Fruit fly (Drosophila melanogaster) whole organism, embryonic: ENCODE measurements around the gene vsg.

Experiments used
- Blimp-1 ChIP-seq: fragments of 200-800 bp; sonication (Bioruptor generic); optimal IDR thresholded peaks from 3 replicates; lab custom pipeline; 2018; ENCODE audit warnings: missing biosample characterization, missing genetic modification characterization, mild to moderate bottlenecking, moderate library complexity, missing genetic modification reagents
- CG10959 ChIP-seq: fragments of 200-800 bp; sonication (Bioruptor generic); IDR thresholded peaks from 2 replicates; pipeline ENCODE4 v1.3.6; 2022; ENCODE audit warnings: missing biosample characterization, missing genetic modification characterization
- CG11247 ChIP-seq: fragments of 200-800 bp; sonication (Bioruptor generic); IDR thresholded peaks from 2 replicates; pipeline ENCODE4 v1.3.6; 2022; ENCODE audit warnings: missing biosample characterization, missing genetic modification characterization
- CG11560 ChIP-seq: fragments of 200-800 bp; sonication (Bioruptor generic); IDR thresholded peaks from 3 replicates; pipeline ENCODE4 v1.3.6; 2022; ENCODE audit warnings: missing biosample characterization, missing genetic modification characterization
- CG11723 ChIP-seq: fragments of 200-800 bp; sonication (Bioruptor generic); optimal IDR thresholded peaks from 2 replicates; lab custom pipeline; 2017; ENCODE audit warnings: missing biosample characterization, mild to moderate bottlenecking, missing genetic modification characterization
- CG12769 ChIP-seq: fragments of 200-800 bp; sonication (Bioruptor generic); optimal IDR thresholded peaks from 2 replicates; lab custom pipeline; 2019; ENCODE audit warnings: missing biosample characterization, mild to moderate bottlenecking, missing genetic modification characterization, moderate library complexity
- CG17361 ChIP-seq: fragments of 200-800 bp; sonication (Bioruptor generic); IDR thresholded peaks from 3 replicates; pipeline ENCODE4 v1.3.6; 2022; ENCODE audit warnings: missing biosample characterization, missing genetic modification characterization
- CG17912 ChIP-seq: fragments of 200-800 bp; sonication (Bioruptor generic); optimal IDR thresholded peaks from 2 replicates; lab custom pipeline; 2018; ENCODE audit warnings: missing biosample characterization, mild to moderate bottlenecking, missing genetic modification characterization
- CG3281 ChIP-seq: fragments of 200-800 bp; sonication (Bioruptor generic); optimal IDR thresholded peaks from 3 replicates; lab custom pipeline; 2017; ENCODE audit warnings: missing biosample characterization, mild to moderate bottlenecking, missing genetic modification characterization
- CG4360 ChIP-seq: fragments of 200-800 bp; sonication (Bioruptor generic); IDR thresholded peaks from 2 replicates; pipeline ENCODE4 v1.3.6; 2022; ENCODE audit warnings: missing biosample characterization, missing genetic modification characterization
- CG4617 ChIP-seq: fragments of 200-800 bp; sonication (Bioruptor generic); optimal IDR thresholded peaks from 3 replicates; lab custom pipeline; 2016; ENCODE audit warnings: missing biosample characterization, missing genetic modification characterization, borderline replicate concordance
- CG4854 ChIP-seq: fragments of 200-800 bp; sonication (Bioruptor generic); optimal IDR thresholded peaks from 2 replicates; lab custom pipeline; 2016; ENCODE audit warnings: missing biosample characterization, missing genetic modification characterization, inconsistent platforms
- CG7745 ChIP-seq: fragments of 200-800 bp; sonication (Bioruptor generic); optimal IDR thresholded peaks from 2 replicates; lab custom pipeline; 2018; ENCODE audit warnings: missing biosample characterization, mild to moderate bottlenecking, missing genetic modification characterization, moderate library complexity
- CG7839 ChIP-seq: fragments of 200-800 bp; sonication (Bioruptor generic); optimal IDR thresholded peaks from 3 replicates; lab custom pipeline; 2018; ENCODE audit warnings: missing biosample characterization, mild to moderate bottlenecking, missing genetic modification characterization, moderate library complexity
- CG7928 ChIP-seq: fragments of 200-800 bp; sonication (Bioruptor generic); optimal IDR thresholded peaks from 2 replicates; lab custom pipeline; 2017; ENCODE audit warnings: missing biosample characterization, mild to moderate bottlenecking, missing genetic modification characterization
- CG7963 ChIP-seq: fragments of 200-800 bp; sonication (Bioruptor generic); IDR thresholded peaks from 3 replicates; pipeline ENCODE4 v1.3.6; 2022; ENCODE audit warnings: missing biosample characterization, missing genetic modification characterization; ENCODE audit not compliant: partially characterized antibody
- CG9932 ChIP-seq: fragments of 200-800 bp; sonication (Bioruptor generic); IDR thresholded peaks from 2 replicates; pipeline ENCODE4 v1.3.6; 2022; ENCODE audit warnings: missing biosample characterization, missing genetic modification characterization
- Chrac-16 ChIP-seq: fragments of 200-800 bp; sonication (Bioruptor generic); optimal IDR thresholded peaks from 3 replicates; lab custom pipeline; 2016; ENCODE audit warnings: missing biosample characterization, missing genetic modification characterization
- CrebB ChIP-seq: fragments of 200-800 bp; sonication (Bioruptor generic); optimal IDR thresholded peaks from 3 replicates; lab custom pipeline; 2018; ENCODE audit warnings: missing biosample characterization, mild to moderate bottlenecking, missing genetic modification characterization
- Drgx ChIP-seq: fragments of 200-800 bp; sonication (Bioruptor generic); IDR thresholded peaks from 2 replicates; pipeline ENCODE4 v1.3.6; 2022; ENCODE audit warnings: missing biosample characterization, missing genetic modification characterization
- GATAe ChIP-seq: fragments of 200-800 bp; sonication (Bioruptor generic); conservative IDR thresholded peaks from 2 replicates; pipeline ENCODE4 v1.3.6; 2022; ENCODE audit warnings: missing biosample characterization, missing genetic modification characterization
- HLH54F ChIP-seq: fragments of 200-800 bp; sonication (Bioruptor generic); optimal IDR thresholded peaks from 3 replicates; lab custom pipeline; 2016; ENCODE audit warnings: missing biosample characterization, missing genetic modification characterization
- Hr51 ChIP-seq, 2 experiments: fragments of 200-800 bp; sonication (Bioruptor generic); optimal IDR thresholded peaks; 2 replicates in 1 of 2; 3 replicates in 1 of 2; lab custom pipeline; 2016 to 2018; ENCODE audit warnings: missing biosample characterization in 2 of 2, missing genetic modification characterization in 2 of 2, mild to moderate bottlenecking in 1 of 2, moderate library complexity in 1 of 2
- Lhr ChIP-seq: fragments of 200-800 bp; sonication (Bioruptor generic); optimal IDR thresholded peaks from 3 replicates; lab custom pipeline; 2017; ENCODE audit warnings: mild to moderate bottlenecking, missing biosample characterization, missing genetic modification reagents, missing genetic modification characterization
- Lpt ChIP-seq: fragments of >200 bp; optimal IDR thresholded peaks from 2 replicates; lab custom pipeline; 2018; ENCODE audit warnings: missing biosample characterization, missing genetic modification characterization
- Med ChIP-seq: fragments of 200-800 bp; sonication (Bioruptor generic); peaks from one replicate; lab custom pipeline; 2016; ENCODE audit warnings: missing biosample characterization, missing genetic modification characterization, mild to moderate bottlenecking, inconsistent platforms, moderate library complexity
- Myb ChIP-seq: fragments of 200-800 bp; sonication (Bioruptor generic); optimal IDR thresholded peaks from 2 replicates; lab custom pipeline; 2016; ENCODE audit warnings: missing biosample characterization, missing genetic modification characterization
- Ptx1 ChIP-seq: fragments of 200-800 bp; sonication (Bioruptor generic); IDR thresholded peaks from 2 replicates; pipeline ENCODE4 v1.3.6; 2022; ENCODE audit warnings: missing biosample characterization, missing genetic modification characterization
- Ravus ChIP-seq: fragments of 200-800 bp; sonication (Bioruptor generic); IDR thresholded peaks from 2 replicates; pipeline ENCODE4 v1.3.6; 2022; ENCODE audit warnings: missing biosample characterization, missing genetic modification characterization
- Sox102F ChIP-seq: fragments of 200-800 bp; sonication (Bioruptor generic); optimal IDR thresholded peaks from 2 replicates; lab custom pipeline; 2018; ENCODE audit warnings: missing biosample characterization, mild to moderate bottlenecking, missing genetic modification characterization, moderate library complexity
- Xbp1 ChIP-seq: fragments of 200-800 bp; sonication (Bioruptor generic); optimal IDR thresholded peaks from 3 replicates; lab custom pipeline; 2016; ENCODE audit warnings: missing biosample characterization, mild to moderate bottlenecking, missing genetic modification characterization
- bowl ChIP-seq: fragments of 200-800 bp; sonication (Bioruptor generic); IDR thresholded peaks from 2 replicates; pipeline ENCODE4 v1.3.6; 2022; ENCODE audit warnings: missing biosample characterization, missing genetic modification characterization
- caup ChIP-seq: fragments of 200-800 bp; sonication (Bioruptor generic); optimal IDR thresholded peaks from 3 replicates; lab custom pipeline; 2017; ENCODE audit warnings: missing biosample characterization, mild to moderate bottlenecking, missing genetic modification characterization, moderate library complexity; ENCODE audit not compliant: severe bottlenecking
- crol ChIP-seq: fragments of 200-800 bp; sonication (Bioruptor generic); IDR thresholded peaks from 2 replicates; pipeline ENCODE4 v1.3.6; 2022; ENCODE audit warnings: missing biosample characterization, missing genetic modification characterization
- cwo ChIP-seq: fragments of 200-800 bp; sonication (Bioruptor generic); optimal IDR thresholded peaks from 3 replicates; lab custom pipeline; 2017; ENCODE audit warnings: missing biosample characterization, missing genetic modification characterization, mild to moderate bottlenecking, moderate library complexity, missing genetic modification reagents
- dmrt99B ChIP-seq: fragments of 200-800 bp; sonication (Bioruptor generic); optimal IDR thresholded peaks from 2 replicates; lab custom pipeline; 2018; ENCODE audit warnings: missing biosample characterization, mild to moderate bottlenecking, missing genetic modification characterization, moderate library complexity
- gce ChIP-seq: fragments of 200-800 bp; sonication (Bioruptor generic); IDR thresholded peaks from 3 replicates; pipeline ENCODE4 v1.3.6; 2022; ENCODE audit warnings: missing biosample characterization, missing genetic modification characterization
- gem ChIP-seq: fragments of 200-800 bp; sonication (Bioruptor generic); optimal IDR thresholded peaks from 2 replicates; lab custom pipeline; 2019; ENCODE audit warnings: missing biosample characterization, mild to moderate bottlenecking, missing genetic modification characterization, moderate library complexity
- gro ChIP-seq: fragments of 200-800 bp; sonication (Bioruptor generic); optimal IDR thresholded peaks from 2 replicates; lab custom pipeline; 2016; ENCODE audit warnings: missing biosample characterization, missing genetic modification characterization
- kah ChIP-seq: fragments of 200-800 bp; sonication (Bioruptor generic); optimal IDR thresholded peaks from 2 replicates; lab custom pipeline; 2018; ENCODE audit warnings: missing biosample characterization, mild to moderate bottlenecking, missing genetic modification characterization
- kni ChIP-seq: fragments of 200-800 bp; sonication (Bioruptor generic); optimal IDR thresholded peaks from 3 replicates; lab custom pipeline; 2017; ENCODE audit warnings: mild to moderate bottlenecking, missing biosample characterization, missing genetic modification reagents, missing genetic modification characterization
- lov ChIP-seq, 2 experiments: fragments of 200-800 bp in 1 of 2; fragments of >200 bp in 1 of 2; sonication (Bioruptor generic) in 1 of 2; IDR thresholded peaks in 1 of 2; optimal IDR thresholded peaks in 1 of 2; 2 replicates in 1 of 2; 3 replicates in 1 of 2; pipeline versions ENCODE4 v1.3.6 to Lab custom; 2017 to 2022; ENCODE audit warnings: missing biosample characterization in 1 of 2, missing genetic modification characterization in 1 of 2
- prd ChIP-seq, 3 experiments: fragments of >200 bp in 2 of 3; fragments of 200-800 bp in 1 of 3; sonication (Bioruptor generic) in 1 of 3; optimal IDR thresholded peaks in 2 of 3; IDR thresholded peaks in 1 of 3; 2 replicates in 2 of 3; 3 replicates in 1 of 3; pipeline versions ENCODE4 v1.3.6 to Lab custom; 2017 to 2022; ENCODE audit warnings: missing biosample characterization in 1 of 3, missing genetic modification characterization in 1 of 3
- row ChIP-seq: fragments of 200-800 bp; sonication (Bioruptor generic); IDR thresholded peaks from 3 replicates; pipeline ENCODE4 v1.3.6; 2022; ENCODE audit warnings: missing biosample characterization, missing genetic modification characterization
- sens ChIP-seq: fragments of 200-800 bp; sonication (Bioruptor generic); peaks from one replicate; lab custom pipeline; 2016; ENCODE audit warnings: missing biosample characterization, missing genetic modification characterization
- sima ChIP-seq: fragments of 200-800 bp; sonication (Bioruptor generic); optimal IDR thresholded peaks from 2 replicates; lab custom pipeline; 2016; ENCODE audit warnings: missing biosample characterization, missing genetic modification characterization
- slbo ChIP-seq: fragments of 200-800 bp; sonication (Bioruptor generic); IDR thresholded peaks from 2 replicates; pipeline ENCODE4 v1.3.6; 2022; ENCODE audit warnings: missing biosample characterization, missing genetic modification characterization
- unc-4 ChIP-seq: fragments of 200-800 bp; sonication (Bioruptor generic); IDR thresholded peaks from 2 replicates; pipeline ENCODE4 v1.3.6; 2022; ENCODE audit warnings: missing biosample characterization, missing genetic modification characterization; ENCODE audit not compliant: partially characterized antibody

Gene vsg

dm6 chr3L:9764915-9765709, 51.0 kb downstream of the vsg start:
- TF ChIP-seq CG17361 (GFP tag; lab: Robert Waterston, UW) (peak; percentile 34; the same call in 1 of the 3 replicates), Ptx1 (GFP tag; lab: Robert Waterston, UW) (no peak), HLH54F (GFP tag; lab: Kevin White, UChicago) (no peak), CrebB (tag; lab: Kevin White, UChicago) (no peak), kah (GFP tag; lab: Kevin White, UChicago) (no peak), CG7839 (tag; lab: Kevin White, UChicago) (peak; percentile 12), kni (no peak), Hr51 (GFP tag; optimal IDR thresholded peaks at IDR 0.05; lab: Kevin White, UChicago) (peak in 1 of 2 experiments; percentile 27), bowl (GFP tag; lab: Robert Waterston, UW) (no peak), CG7745 (tag; lab: Kevin White, UChicago) (no peak), cwo (GFP tag; lab: Kevin White, UChicago) (peak; percentile 45), CG11560 (tag; lab: Robert Waterston, UW) (no peak), CG3281 (GFP tag; lab: Kevin White, UChicago) (no peak), CG17912 (GFP tag; lab: Kevin White, UChicago) (no peak), CG11723 (GFP tag; lab: Kevin White, UChicago) (no peak), gem (tag; lab: Kevin White, UChicago) (peak; percentile 14), gce (GFP tag; lab: Robert Waterston, UW) (no peak), CG11247 (GFP tag; lab: Robert Waterston, UW) (no peak), sima (GFP tag; lab: Kevin White, UChicago) (no peak), CG12769 (tag; lab: Kevin White, UChicago) (no peak), prd (optimal IDR thresholded peaks at IDR 0.05; lab: Kevin White, UChicago) (no peak), prd (GFP tag; IDR thresholded peaks at IDR 0.05; lab: Robert Waterston, UW) (0 out of 3 replicates have a peak, but pooled peaks have one; percentile 7), CG10959 (GFP tag; lab: Robert Waterston, UW) (no peak), Chrac-16 (GFP tag; lab: Kevin White, UChicago) (no peak), caup (GFP tag; lab: Kevin White, UChicago) (no peak), CG4617 (GFP tag; lab: Kevin White, UChicago) (no peak), crol (GFP tag; lab: Robert Waterston, UW) (peak; percentile 69), Myb (GFP tag; lab: Kevin White, UChicago) (no peak), CG7928 (GFP tag; lab: Kevin White, UChicago) (no peak), sens (no peak), CG4360 (GFP tag; lab: Robert Waterston, UW) (no peak), Sox102F (GFP tag; lab: Kevin White, UChicago) (peak; percentile 2), Xbp1 (GFP tag; lab: Kevin White, UChicago) (no peak), CG9932 (GFP tag; lab: Robert Waterston, UW) (0 out of 2 replicates have a peak, but pooled peaks have one; percentile 26), Lpt (GFP tag; lab: Kevin White, UChicago) (no peak), Med (GFP tag; lab: Kevin White, UChicago) (peak; percentile 48), lov (optimal IDR thresholded peaks at IDR 0.05; lab: Kevin White, UChicago) (no peak), lov (GFP tag; IDR thresholded peaks at IDR 0.05; lab: Robert Waterston, UW) (no peak), CG7963 (GFP tag; lab: Robert Waterston, UW) (no peak), row (0 out of 3 replicates have a peak, but pooled peaks have one; percentile 21), slbo (GFP tag; lab: Robert Waterston, UW) (no peak), Ravus (no peak), gro (GFP tag; lab: Kevin White, UChicago) (no peak), unc-4 (GFP tag; lab: Robert Waterston, UW) (no peak), CG4854 (GFP tag; lab: Kevin White, UChicago) (no peak), Drgx (GFP tag; lab: Robert Waterston, UW) (peak; percentile 23; the same call in 1 of the 2 replicates), Blimp-1 (no peak), Lhr (no peak), dmrt99B (tag; lab: Kevin White, UChicago) (peak; percentile 8), GATAe (GFP tag; lab: Robert Waterston, UW) (no peak)
